Worm (Caenorhabditis elegans) whole organism, midembryonic: ENCODE data around the gene F48E8.2.

Source experiments
- T22C8.4 ChIP-seq: fragments of 200-800 bp; sonication (Bioruptor generic); IDR thresholded peaks from 2 replicates; pipeline ENCODE4 v1.3.6; 2022; ENCODE audit warnings: missing genetic modification characterization, missing compliant biosample characterization
- flt-1 ChIP-seq: fragments of 200-800 bp; sonication (Bioruptor generic); IDR thresholded peaks from 2 replicates; pipeline ENCODE4 v1.3.6; 2022; ENCODE audit warnings: missing genetic modification characterization, missing compliant biosample characterization
- klf-2 ChIP-seq: fragments of 200-800 bp; sonication (Bioruptor generic); conservative IDR thresholded peaks from 2 replicates; pipeline ENCODE4 v1.3.6; 2022; ENCODE audit warnings: missing genetic modification reagents, missing genetic modification characterization, missing compliant biosample characterization
- ref-1 ChIP-seq: fragments of 200-800 bp; sonication (Bioruptor generic); conservative IDR thresholded peaks from 2 replicates; pipeline ENCODE4 v1.3.6; 2022; ENCODE audit warnings: missing genetic modification reagents, missing genetic modification characterization, missing compliant biosample characterization
- ztf-23 ChIP-seq: fragments of 200-800 bp; sonication (Bioruptor generic); IDR thresholded peaks from 2 replicates; pipeline ENCODE4 v1.3.6; 2022; ENCODE audit warnings: missing genetic modification reagents, missing genetic modification characterization, missing compliant biosample characterization
- ztf-29 ChIP-seq: fragments of 200-800 bp; sonication (Bioruptor generic); IDR thresholded peaks from 2 replicates; pipeline ENCODE4 v1.3.6; 2022; ENCODE audit warnings: missing genetic modification reagents, missing genetic modification characterization, missing compliant biosample characterization

ce11 chrIII:5419527-5419926 lies 44.6 kb upstream of the F48E8.2 start:
- TF ChIP-seq T22C8.4 (GFP tag; lab: Robert Waterston, UW) (no peak), ref-1 (no peak), flt-1 (GFP tag; lab: Robert Waterston, UW) (no peak), ztf-29 (GFP tag; lab: Robert Waterston, UW) (no peak), klf-2 (GFP tag; lab: Robert Waterston, UW) (no peak), ztf-23 (GFP tag; lab: Robert Waterston, UW) (no peak)
